Fruit fly (Drosophila melanogaster) whole organism: ENCODE results near the gene CG14564.

Experiments used
- CG8478 ChIP-seq: fragments of >200 bp; optimal IDR thresholded peaks from 2 replicates; lab custom pipeline; 2018; ENCODE audit warnings: inconsistent platforms
- Dll ChIP-seq: fragments of >200 bp; optimal IDR thresholded peaks from 2 replicates; lab custom pipeline; 2017
- EcR ChIP-seq, 2 experiments: fragments of >200 bp; optimal IDR thresholded peaks; 2 replicates each; lab custom pipeline; 2017; ENCODE audit warnings: missing biosample characterization in 2 of 2, missing genetic modification characterization in 2 of 2, missing genetic modification reagents in 2 of 2
- pan ChIP-seq: fragments of >200 bp; optimal IDR thresholded peaks from 2 replicates; lab custom pipeline; 2017
- psq ChIP-seq: fragments of >200 bp; optimal IDR thresholded peaks from 2 replicates; lab custom pipeline; 2017
- usp ChIP-seq: fragments of >200 bp; optimal IDR thresholded peaks from 2 replicates; lab custom pipeline; 2017; ENCODE audit warnings: missing biosample characterization, missing genetic modification characterization, mixed read lengths

The CG14564 gene

dm6 chr3L:21738175-21739016, 18.6 kb upstream of the CG14564 start, which contains the start of gene CG14567:
Gene CG14567, minus strand, starts transcription at chr3L:21738430.
- TF ChIP-seq CG8478 (lab: Kevin White, UChicago) (no peak), Dll (no peak), psq (lab: Kevin White, UChicago) (no peak), usp (GFP tag; lab: Kevin White, UChicago) (no peak), pan (lab: Kevin White, UChicago) (no peak), EcR (GFP tag; optimal IDR thresholded peaks at IDR 0.05; lab: Kevin White, UChicago) (no peak)

dm6 chr3L:21739017-21739730, 17.8 kb upstream of the CG14564 start:
- no peak for TF ChIP-seq psq (lab: Kevin White, UChicago)
- no peak for TF ChIP-seq CG8478 (lab: Kevin White, UChicago)
- TF ChIP-seq EcR (GFP tag; optimal IDR thresholded peaks at IDR 0.05; lab: Kevin White, UChicago), result no peak
- TF ChIP-seq usp (GFP tag; lab: Kevin White, UChicago), result no peak
- no peak for TF ChIP-seq pan (lab: Kevin White, UChicago)
- TF ChIP-seq Dll, result no peak

dm6 chr3L:21740209-21740608, 16.7 kb upstream of the CG14564 start, which contains the start of gene CG14566:
Gene CG14566, minus strand, starts transcription at chr3L:21740309.
- TF ChIP-seq psq (lab: Kevin White, UChicago), result no peak
- TF ChIP-seq EcR (GFP tag; optimal IDR thresholded peaks at IDR 0.05; lab: Kevin White, UChicago), result no peak
- TF ChIP-seq usp (GFP tag; lab: Kevin White, UChicago), result no peak
- TF ChIP-seq Dll, result no peak
- no peak for TF ChIP-seq pan (lab: Kevin White, UChicago)
- no peak for TF ChIP-seq CG8478 (lab: Kevin White, UChicago)

dm6 chr3L:21741234-21741633, 15.7 kb upstream of the CG14564 start, which contains the start of gene CG14572:
Gene CG14572, plus strand, starts transcription at chr3L:21741534.
- TF ChIP-seq CG8478 (lab: Kevin White, UChicago) (no peak), psq (lab: Kevin White, UChicago) (no peak), Dll (no peak), usp (GFP tag; lab: Kevin White, UChicago) (no peak), pan (lab: Kevin White, UChicago) (no peak)

dm6 chr3L:21744169-21744568, 12.8 kb upstream of the CG14564 start, which contains the start of gene CG14565:
Gene CG14565, minus strand, starts transcription at chr3L:21744269.
- TF ChIP-seq CG8478 (lab: Kevin White, UChicago) (no peak), usp (GFP tag; lab: Kevin White, UChicago) (no peak), Dll (no peak), pan (lab: Kevin White, UChicago) (no peak), EcR (GFP tag; optimal IDR thresholded peaks at IDR 0.05; lab: Kevin White, UChicago) (no peak), psq (lab: Kevin White, UChicago) (no peak)

DNA sequence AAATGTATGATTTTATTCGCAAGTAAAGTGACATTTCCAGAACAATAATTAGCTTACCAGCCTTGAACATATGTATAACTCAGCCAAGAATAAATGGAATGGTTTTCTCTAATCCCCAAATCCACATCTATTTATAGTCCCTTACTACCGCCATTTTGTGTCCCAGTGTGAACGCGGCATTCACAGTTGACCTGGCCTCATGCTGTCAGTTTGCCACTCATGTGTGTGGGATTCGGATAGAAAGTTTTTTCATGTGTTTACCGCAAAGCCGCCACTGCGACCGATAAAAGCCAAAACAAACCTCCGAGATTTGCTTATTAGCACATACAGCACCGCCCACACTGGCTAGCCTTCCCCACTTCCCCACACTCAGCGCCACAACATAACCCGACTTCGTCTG, 9.0 kb downstream of the CG14564 start:
- TF ChIP-seq CG8478 (lab: Kevin White, UChicago) (no peak), usp (GFP tag; lab: Kevin White, UChicago) (no peak), Dll (no peak), psq (lab: Kevin White, UChicago) (no peak), pan (lab: Kevin White, UChicago) (no peak), EcR (GFP tag; optimal IDR thresholded peaks at IDR 0.05; lab: Kevin White, UChicago) (no peak)

- TF ChIP-seq usp (GFP tag; lab: Kevin White, UChicago) (no peak), Dll (no peak), psq (lab: Kevin White, UChicago) (no peak), CG8478 (lab: Kevin White, UChicago) (no peak)
These were observed 12.6 kb downstream of the CG14564 start, which contains the start of gene CG7370 for dm6 chr3L:21769515-21769914. Gene CG7370, plus strand, starts transcription at chr3L:21769815.

dm6 chr3L:21770328-21770727, 13.4 kb downstream of the CG14564 start, which contains the start of gene Syn1:
Gene Syn1, minus strand, starts transcription at chr3L:21770534.
- TF ChIP-seq pan (lab: Kevin White, UChicago) (no peak), EcR (GFP tag; optimal IDR thresholded peaks at IDR 0.05; lab: Kevin White, UChicago) (no peak)

DNA sequence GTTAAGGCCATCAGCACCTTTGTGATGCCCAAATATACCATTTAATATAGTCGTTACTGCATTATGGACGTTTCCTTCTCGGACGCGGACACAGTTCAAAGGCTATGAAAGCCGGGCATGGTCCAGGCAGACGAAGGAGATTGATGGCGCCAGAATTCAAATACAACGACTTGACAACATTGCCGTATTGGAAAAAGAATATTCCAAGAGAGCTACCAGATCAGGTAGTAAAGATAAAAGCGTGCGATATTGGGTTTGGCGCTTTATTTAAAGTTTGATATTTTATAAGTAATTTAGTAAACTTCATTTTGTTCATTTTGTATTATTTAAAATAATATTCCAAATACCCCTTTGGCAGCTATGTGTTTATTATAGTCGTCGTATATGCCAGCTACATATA, 16.9 kb downstream of the CG14564 start:
- no peak for TF ChIP-seq Dll
- no peak for TF ChIP-seq usp (GFP tag; lab: Kevin White, UChicago)
- TF ChIP-seq pan (lab: Kevin White, UChicago), result no peak
- TF ChIP-seq EcR (GFP tag; optimal IDR thresholded peaks at IDR 0.05; lab: Kevin White, UChicago), result no peak
- no peak for TF ChIP-seq CG8478 (lab: Kevin White, UChicago)
- TF ChIP-seq psq (lab: Kevin White, UChicago), result no peak

dm6 chr3L:21787883-21788282, 30.9 kb downstream of the CG14564 start:
- TF ChIP-seq EcR (GFP tag; optimal IDR thresholded peaks at IDR 0.05; lab: Kevin White, UChicago) (no peak), psq (lab: Kevin White, UChicago) (no peak), pan (lab: Kevin White, UChicago) (no peak), Dll (no peak), CG8478 (lab: Kevin White, UChicago) (no peak), usp (GFP tag; lab: Kevin White, UChicago) (no peak)

dm6 chr3L:21800424-21800823, 43.5 kb downstream of the CG14564 start:
- TF ChIP-seq EcR (GFP tag; optimal IDR thresholded peaks at IDR 0.05; lab: Kevin White, UChicago) (no peak), pan (lab: Kevin White, UChicago) (no peak), usp (GFP tag; lab: Kevin White, UChicago) (no peak), Dll (no peak), CG8478 (lab: Kevin White, UChicago) (no peak), psq (lab: Kevin White, UChicago) (no peak)
